Fruit fly (Drosophila melanogaster): ENCODE measurements around the gene CG33922.

The CG33922 gene

dm6 chr2L:1354009-1354408 is 10.0 kb upstream of the CG33922 start, which contains the start of gene CG5561:
Gene CG5561, minus strand, starts transcription at chr2L:1354109.
- TF ChIP-seq psq (optimal IDR thresholded peaks at IDR 0.05) (no peak), ttk (optimal IDR thresholded peaks at IDR 0.05) (no peak), insv (optimal IDR thresholded peaks at IDR 0.05) (no peak), h (optimal IDR thresholded peaks at IDR 0.05) (no peak), Myc (optimal IDR thresholded peaks at IDR 0.05) (no peak)

dm6 chr2L:1352768-1353167 is 8.8 kb upstream of the CG33922 start, which contains the start of gene CG5556:
Gene CG5556, minus strand, starts transcription at chr2L:1352868.
- TF ChIP-seq ttk (optimal IDR thresholded peaks at IDR 0.05) (no peak), psq (optimal IDR thresholded peaks at IDR 0.05) (no peak), h (optimal IDR thresholded peaks at IDR 0.05) (no peak), Myc (optimal IDR thresholded peaks at IDR 0.05) (no peak), Sin3A (optimal IDR thresholded peaks at IDR 0.05) (no peak), insv (optimal IDR thresholded peaks at IDR 0.05) (no peak)

dm6 chr2L:1346034-1346433 is 2.1 kb upstream of the CG33922 start:
- TF ChIP-seq insv (optimal IDR thresholded peaks at IDR 0.05) (no peak), Sin3A (optimal IDR thresholded peaks at IDR 0.05) (no peak), ttk (optimal IDR thresholded peaks at IDR 0.05) (no peak), h (optimal IDR thresholded peaks at IDR 0.05) (no peak), psq (optimal IDR thresholded peaks at IDR 0.05) (no peak), Myc (optimal IDR thresholded peaks at IDR 0.05) (no peak)

- TF ChIP-seq Myc (optimal IDR thresholded peaks at IDR 0.05) (no peak), ttk (optimal IDR thresholded peaks at IDR 0.05) (no peak), Sin3A (optimal IDR thresholded peaks at IDR 0.05) (no peak), h (optimal IDR thresholded peaks at IDR 0.05) (no peak), psq (optimal IDR thresholded peaks at IDR 0.05) (no peak), insv (optimal IDR thresholded peaks at IDR 0.05) (no peak)
Observed at dm6 chr2L:1341995-1342394, 2.0 kb downstream of the CG33922 start, which contains the start of gene CG33923. Gene CG33923, minus strand, starts transcription at chr2L:1342095.

- no peak for TF ChIP-seq ttk (optimal IDR thresholded peaks at IDR 0.05)
- TF ChIP-seq h (optimal IDR thresholded peaks at IDR 0.05), result no peak
- TF ChIP-seq psq (optimal IDR thresholded peaks at IDR 0.05), result no peak
- TF ChIP-seq Myc (optimal IDR thresholded peaks at IDR 0.05), result no peak
- TF ChIP-seq insv (optimal IDR thresholded peaks at IDR 0.05), result no peak
- TF ChIP-seq Sin3A (optimal IDR thresholded peaks at IDR 0.05), result no peak
Observed at dm6 chr2L:1333828-1334227, 10.1 kb downstream of the CG33922 start, which contains the start of gene CG5440. Gene CG5440, plus strand, starts transcription at chr2L:1334128.

dm6 chr2L:1328861-1329260 is 15.1 kb downstream of the CG33922 start, which contains the start of gene a5:
Gene a5, plus strand, starts transcription at chr2L:1329161.
- TF ChIP-seq h (optimal IDR thresholded peaks at IDR 0.05) (no peak), insv (optimal IDR thresholded peaks at IDR 0.05) (no peak), psq (optimal IDR thresholded peaks at IDR 0.05) (no peak), Myc (optimal IDR thresholded peaks at IDR 0.05) (no peak), Sin3A (optimal IDR thresholded peaks at IDR 0.05) (no peak), ttk (optimal IDR thresholded peaks at IDR 0.05) (no peak)

- TF ChIP-seq psq (optimal IDR thresholded peaks at IDR 0.05), result no peak
- TF ChIP-seq insv (optimal IDR thresholded peaks at IDR 0.05), result no peak
- no peak for TF ChIP-seq Sin3A (optimal IDR thresholded peaks at IDR 0.05)
- TF ChIP-seq h (optimal IDR thresholded peaks at IDR 0.05), result no peak
- no peak for TF ChIP-seq Myc (optimal IDR thresholded peaks at IDR 0.05)
- no peak for TF ChIP-seq ttk (optimal IDR thresholded peaks at IDR 0.05)
Observed at dm6 chr2L:1316422-1316821, 27.5 kb downstream of the CG33922 start.

DNA sequence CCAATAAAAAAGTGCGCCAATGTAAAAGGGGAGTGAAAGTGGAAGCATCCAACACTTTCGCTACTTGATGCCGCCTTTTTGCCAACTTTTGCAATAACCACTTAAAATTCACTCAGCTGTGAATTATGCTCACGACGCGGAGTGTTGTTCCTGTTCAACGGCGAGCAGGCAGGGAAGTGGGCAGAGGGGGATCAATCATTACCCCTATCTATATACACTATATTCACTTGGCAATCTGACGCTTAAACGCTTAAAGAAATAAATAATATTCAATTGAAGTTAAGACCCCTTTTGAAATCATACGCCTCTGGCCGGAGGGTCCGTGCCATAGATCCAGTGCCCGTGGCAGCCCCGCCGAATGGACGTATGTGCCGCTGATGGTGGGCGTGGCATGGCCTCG is 28.7 kb downstream of the CG33922 start:
- TF ChIP-seq h (optimal IDR thresholded peaks at IDR 0.05) (no peak), Sin3A (optimal IDR thresholded peaks at IDR 0.05) (no peak), insv (optimal IDR thresholded peaks at IDR 0.05) (no peak), ttk (optimal IDR thresholded peaks at IDR 0.05) (no peak)

DNA sequence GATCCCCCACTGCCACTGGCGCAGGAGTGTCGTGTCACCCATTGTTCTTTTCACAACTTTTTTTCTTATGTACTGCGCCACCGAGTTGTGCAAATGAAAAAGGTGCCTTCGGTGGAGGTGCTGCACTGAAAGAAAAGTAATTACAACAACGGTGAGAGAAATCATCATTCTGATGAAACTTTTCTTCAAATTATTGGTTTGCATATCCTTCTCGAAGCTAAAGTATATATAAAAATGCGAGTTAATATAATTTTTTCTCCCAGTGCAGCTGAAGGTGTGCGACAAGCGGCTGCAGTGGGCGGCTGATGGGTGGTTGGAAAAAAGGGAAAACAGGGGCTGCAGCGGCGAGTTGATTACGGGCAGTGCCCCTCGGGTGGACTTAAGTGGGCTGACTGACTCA is 31.6 kb downstream of the CG33922 start:
- TF ChIP-seq Myc (optimal IDR thresholded peaks at IDR 0.05) (no peak), Sin3A (optimal IDR thresholded peaks at IDR 0.05) (no peak), psq (optimal IDR thresholded peaks at IDR 0.05) (no peak), h (optimal IDR thresholded peaks at IDR 0.05) (no peak), ttk (optimal IDR thresholded peaks at IDR 0.05) (no peak), insv (optimal IDR thresholded peaks at IDR 0.05) (no peak)

Data from Kc167 (cell line).